Worm (Caenorhabditis elegans): ENCODE data around the gene F08F8.11.

ce11 chrIII:7399004-7399403 is 33.3 kb downstream of the F08F8.11 start:
- no peak for TF ChIP-seq lin-32 (GFP tag; optimal IDR thresholded peaks at IDR 0.05)
- no peak for TF ChIP-seq nhr-12 (tag; optimal IDR thresholded peaks at IDR 0.05)
- TF ChIP-seq nhr-237 (tag; optimal IDR thresholded peaks at IDR 0.05): no peak
- no peak for TF ChIP-seq flh-1 (GFP tag; optimal IDR thresholded peaks at IDR 0.05)
- TF ChIP-seq elt-3 (tag; optimal IDR thresholded peaks at IDR 0.05): no peak
